Fruit fly (Drosophila melanogaster) whole organism, embryonic: ENCODE measurements around the gene Dyrk2.

ENCODE experiments used
- Aef1 ChIP-seq: fragments of 200-800 bp; sonication (Bioruptor generic); IDR thresholded peaks from 3 replicates; pipeline ENCODE4 v1.3.6; 2022; ENCODE audit warnings: missing biosample characterization, missing genetic modification characterization
- CG10274 ChIP-seq: fragments of 200-800 bp; sonication (Bioruptor generic); optimal IDR thresholded peaks from 3 replicates; lab custom pipeline; 2017; ENCODE audit warnings: missing biosample characterization, mild to moderate bottlenecking, missing genetic modification characterization
- CG11723 ChIP-seq: fragments of 200-800 bp; sonication (Bioruptor generic); optimal IDR thresholded peaks from 2 replicates; lab custom pipeline; 2017; ENCODE audit warnings: missing biosample characterization, mild to moderate bottlenecking, missing genetic modification characterization
- CG15601 ChIP-seq: fragments of 200-800 bp; sonication (Bioruptor generic); optimal IDR thresholded peaks from 3 replicates; lab custom pipeline; 2019; ENCODE audit warnings: missing biosample characterization, mild to moderate bottlenecking, missing genetic modification characterization, moderate library complexity
- CG1647 ChIP-seq: fragments of 200-800 bp; sonication (Bioruptor generic); optimal IDR thresholded peaks from 3 replicates; lab custom pipeline; 2016; ENCODE audit warnings: missing biosample characterization, missing genetic modification characterization
- CG16779 ChIP-seq: fragments of 200-800 bp; sonication (Bioruptor generic); IDR thresholded peaks from 2 replicates; pipeline ENCODE4 v1.3.6; 2022; ENCODE audit warnings: missing biosample characterization, missing genetic modification characterization
- CG17912 ChIP-seq: fragments of 200-800 bp; sonication (Bioruptor generic); optimal IDR thresholded peaks from 2 replicates; lab custom pipeline; 2018; ENCODE audit warnings: missing biosample characterization, mild to moderate bottlenecking, missing genetic modification characterization
- CG30403 ChIP-seq: fragments of 200-800 bp; sonication (Bioruptor generic); optimal IDR thresholded peaks from 3 replicates; lab custom pipeline; 2016; ENCODE audit warnings: missing biosample characterization, missing genetic modification characterization
- CG31441 ChIP-seq: fragments of 200-800 bp; sonication (Bioruptor generic); IDR thresholded peaks from 2 replicates; pipeline ENCODE4 v1.3.6; 2022; ENCODE audit warnings: missing biosample characterization, missing genetic modification characterization
- CG42726 ChIP-seq: fragments of 200-800 bp; sonication (Bioruptor generic); IDR thresholded peaks from 2 replicates; pipeline ENCODE4 v1.3.6; 2022; ENCODE audit warnings: missing biosample characterization, missing genetic modification characterization; ENCODE audit not compliant: partially characterized antibody
- CG7372 ChIP-seq: fragments of 200-800 bp; sonication (Bioruptor generic); IDR thresholded peaks from 2 replicates; pipeline ENCODE4 v1.3.6; 2022; ENCODE audit warnings: missing biosample characterization, missing genetic modification characterization
- CG7963 ChIP-seq: fragments of 200-800 bp; sonication (Bioruptor generic); IDR thresholded peaks from 3 replicates; pipeline ENCODE4 v1.3.6; 2022; ENCODE audit warnings: missing biosample characterization, missing genetic modification characterization; ENCODE audit not compliant: partially characterized antibody
- CG8359 ChIP-seq: fragments of 200-800 bp; sonication (Bioruptor generic); optimal IDR thresholded peaks from 2 replicates; lab custom pipeline; 2017; ENCODE audit warnings: missing biosample characterization, mild to moderate bottlenecking, missing genetic modification characterization, borderline replicate concordance
- CG9215 ChIP-seq: fragments of 200-800 bp; sonication (Bioruptor generic); IDR thresholded peaks from 2 replicates; pipeline ENCODE4 v1.3.6; 2022; ENCODE audit warnings: missing biosample characterization, missing genetic modification characterization
- CG9609 ChIP-seq: fragments of 200-800 bp; sonication (Bioruptor generic); optimal IDR thresholded peaks from 3 replicates; lab custom pipeline; 2016; ENCODE audit warnings: missing biosample characterization, missing genetic modification characterization
- Deaf1 ChIP-seq: fragments of 200-800 bp; optimal IDR thresholded peaks from 3 replicates; lab custom pipeline; 2019; ENCODE audit warnings: missing biosample characterization, mild to moderate bottlenecking, missing genetic modification characterization, moderate library complexity
- E2f2 ChIP-seq: fragments of 200-800 bp; sonication (Bioruptor generic); IDR thresholded peaks from 2 replicates; pipeline ENCODE4 v1.3.6; 2022; ENCODE audit warnings: missing biosample characterization, missing genetic modification characterization
- ERR ChIP-seq: fragments of 200-800 bp; sonication (Bioruptor generic); optimal IDR thresholded peaks from 2 replicates; lab custom pipeline; 2016; ENCODE audit warnings: missing biosample characterization, missing genetic modification characterization
- Eip74EF ChIP-seq, 2 experiments: fragments of 200-800 bp in 1 of 2; fragments of >200 bp in 1 of 2; sonication (Bioruptor generic) in 1 of 2; optimal IDR thresholded peaks; 2 replicates each; lab custom pipeline; 2017 to 2019; ENCODE audit warnings: missing biosample characterization in 2 of 2, missing genetic modification characterization in 2 of 2, mild to moderate bottlenecking in 1 of 2, moderate library complexity in 1 of 2
- HLH54F ChIP-seq: fragments of 200-800 bp; sonication (Bioruptor generic); optimal IDR thresholded peaks from 3 replicates; lab custom pipeline; 2016; ENCODE audit warnings: missing biosample characterization, missing genetic modification characterization
- MESR4 ChIP-seq: fragments of 200-800 bp; sonication (Bioruptor generic); optimal IDR thresholded peaks from 2 replicates; lab custom pipeline; 2018; ENCODE audit warnings: missing biosample characterization, mild to moderate bottlenecking, missing genetic modification characterization, moderate library complexity
- Nf-YA ChIP-seq: fragments of 200-800 bp; sonication (Bioruptor generic); IDR thresholded peaks from 2 replicates; pipeline ENCODE4 v1.3.6; 2022; ENCODE audit warnings: missing biosample characterization, missing genetic modification characterization
- Rfx ChIP-seq: fragments of 200-800 bp; sonication (Bioruptor generic); IDR thresholded peaks from 2 replicates; pipeline ENCODE4 v1.3.6; 2022; ENCODE audit warnings: missing biosample characterization, missing genetic modification characterization
- Scr ChIP-seq: fragments of 200-800 bp; sonication (Bioruptor generic); IDR thresholded peaks from 2 replicates; pipeline ENCODE4 v1.3.6; 2022; ENCODE audit warnings: missing biosample characterization, missing genetic modification characterization; ENCODE audit not compliant: partially characterized antibody
- Sox100B ChIP-seq: fragments of 200-800 bp; sonication (Bioruptor generic); optimal IDR thresholded peaks from 3 replicates; lab custom pipeline; 2018; ENCODE audit warnings: missing biosample characterization, mild to moderate bottlenecking, missing genetic modification characterization
- YL-1 ChIP-seq: fragments of 200-800 bp; sonication (Bioruptor generic); optimal IDR thresholded peaks from 3 replicates; lab custom pipeline; 2017; ENCODE audit warnings: missing biosample characterization, mild to moderate bottlenecking, missing genetic modification characterization
- abd-A ChIP-seq: fragments of 200-800 bp; sonication (Bioruptor generic); optimal IDR thresholded peaks from 3 replicates; lab custom pipeline; 2019; ENCODE audit warnings: missing biosample characterization, mild to moderate bottlenecking, missing genetic modification characterization, moderate library complexity
- amos ChIP-seq: fragments of 200-800 bp; sonication (Bioruptor generic); IDR thresholded peaks from 2 replicates; pipeline ENCODE4 v1.3.6; 2022; ENCODE audit warnings: missing biosample characterization, missing genetic modification characterization; ENCODE audit not compliant: partially characterized antibody
- ap ChIP-seq: fragments of 200-800 bp; sonication (Bioruptor generic); IDR thresholded peaks from 2 replicates; pipeline ENCODE4 v1.3.6; 2022; ENCODE audit warnings: missing biosample characterization, missing genetic modification characterization
- az2 ChIP-seq: fragments of 200-800 bp; sonication (Bioruptor generic); optimal IDR thresholded peaks from 3 replicates; lab custom pipeline; 2016; ENCODE audit warnings: missing biosample characterization, missing genetic modification characterization
- bsh ChIP-seq, 2 experiments: fragments of 200-800 bp; sonication (Bioruptor generic); optimal IDR thresholded peaks; 2 replicates each; lab custom pipeline; 2017 to 2018; ENCODE audit warnings: mild to moderate bottlenecking in 2 of 2, missing biosample characterization in 2 of 2, missing genetic modification characterization in 2 of 2, moderate library complexity in 1 of 2
- cas ChIP-seq: fragments of 200-800 bp; sonication (Bioruptor generic); IDR thresholded peaks from 2 replicates; pipeline ENCODE4 v1.3.6; 2022; ENCODE audit warnings: missing biosample characterization, missing genetic modification characterization
- dimm ChIP-seq: fragments of 200-800 bp; sonication (Bioruptor generic); IDR thresholded peaks from 2 replicates; pipeline ENCODE4 v1.3.6; 2022; ENCODE audit warnings: missing biosample characterization, missing genetic modification characterization
- dysf ChIP-seq: fragments of 200-800 bp; sonication (Bioruptor generic); IDR thresholded peaks from 3 replicates; pipeline ENCODE4 v1.3.6; 2022; ENCODE audit warnings: missing biosample characterization, missing genetic modification characterization
- en ChIP-seq: fragments of 200-800 bp; sonication (Bioruptor generic); optimal IDR thresholded peaks from 2 replicates; lab custom pipeline; 2016; ENCODE audit warnings: missing biosample characterization, missing genetic modification characterization
- esg ChIP-seq: fragments of 200-800 bp; sonication (Bioruptor generic); conservative IDR thresholded peaks from 2 replicates; pipeline ENCODE4 v1.3.6; 2022; ENCODE audit warnings: missing biosample characterization, missing genetic modification characterization
- exex ChIP-seq: fragments of 200-800 bp; sonication (Bioruptor generic); optimal IDR thresholded peaks from 4 replicates; lab custom pipeline; 2018; ENCODE audit warnings: missing biosample characterization, mild to moderate bottlenecking, missing genetic modification characterization, moderate library complexity
- eyg ChIP-seq: fragments of 200-800 bp; sonication (Bioruptor generic); optimal IDR thresholded peaks from 3 replicates; lab custom pipeline; 2016; ENCODE audit warnings: missing biosample characterization, missing genetic modification characterization
- fd64A ChIP-seq: fragments of 200-800 bp; sonication (Bioruptor generic); optimal IDR thresholded peaks from 3 replicates; lab custom pipeline; 2018; ENCODE audit warnings: missing biosample characterization, mild to moderate bottlenecking, missing genetic modification characterization
- gcm2 ChIP-seq: fragments of 200-800 bp; sonication (Bioruptor generic); optimal IDR thresholded peaks from 2 replicates; lab custom pipeline; 2016; ENCODE audit warnings: missing biosample characterization, missing genetic modification characterization
- inv ChIP-seq: fragments of 200-800 bp; sonication (Bioruptor generic); IDR thresholded peaks from 2 replicates; pipeline ENCODE4 v1.3.6; 2022; ENCODE audit warnings: missing biosample characterization, missing genetic modification characterization; ENCODE audit not compliant: partially characterized antibody
- jigr1 ChIP-seq: fragments of 200-800 bp; sonication (Bioruptor generic); IDR thresholded peaks from 3 replicates; pipeline ENCODE4 v1.3.6; 2022; ENCODE audit warnings: missing biosample characterization, missing genetic modification characterization
- knrl ChIP-seq: fragments of 200-800 bp; sonication (Bioruptor generic); IDR thresholded peaks from 3 replicates; pipeline ENCODE4 v1.3.6; 2022; ENCODE audit warnings: missing biosample characterization, missing genetic modification characterization; ENCODE audit not compliant: partially characterized antibody
- pfk ChIP-seq: fragments of 200-800 bp; sonication (Bioruptor generic); optimal IDR thresholded peaks from 2 replicates; lab custom pipeline; 2018; ENCODE audit warnings: missing biosample characterization, mild to moderate bottlenecking, missing genetic modification characterization, moderate library complexity
- phol ChIP-seq: fragments of 200-800 bp; sonication (Bioruptor generic); optimal IDR thresholded peaks from 3 replicates; lab custom pipeline; 2018; ENCODE audit warnings: missing biosample characterization, mild to moderate bottlenecking, missing genetic modification characterization, moderate library complexity
- repo ChIP-seq: fragments of 200-800 bp; sonication (Bioruptor generic); optimal IDR thresholded peaks from 2 replicates; lab custom pipeline; 2016; ENCODE audit warnings: missing biosample characterization, missing genetic modification characterization
- run ChIP-seq: fragments of 200-800 bp; sonication (Bioruptor generic); optimal IDR thresholded peaks from 3 replicates; lab custom pipeline; 2018; ENCODE audit warnings: missing biosample characterization, mild to moderate bottlenecking, missing genetic modification characterization
- stc ChIP-seq: fragments of 200-800 bp; sonication (Bioruptor generic); IDR thresholded peaks from 2 replicates; pipeline ENCODE4 v1.3.6; 2022; ENCODE audit warnings: missing biosample characterization, missing genetic modification characterization
- stwl ChIP-seq: fragments of 200-800 bp; sonication (Bioruptor generic); optimal IDR thresholded peaks from 3 replicates; lab custom pipeline; 2018; ENCODE audit warnings: missing biosample characterization, mild to moderate bottlenecking, missing genetic modification characterization, moderate library complexity
- toy ChIP-seq: fragments of 200-800 bp; sonication (Bioruptor generic); IDR thresholded peaks from 2 replicates; pipeline ENCODE4 v1.3.6; 2022; ENCODE audit warnings: missing biosample characterization, missing genetic modification characterization
- unc-4 ChIP-seq: fragments of 200-800 bp; sonication (Bioruptor generic); IDR thresholded peaks from 2 replicates; pipeline ENCODE4 v1.3.6; 2022; ENCODE audit warnings: missing biosample characterization, missing genetic modification characterization; ENCODE audit not compliant: partially characterized antibody

Gene Dyrk2

DNA sequence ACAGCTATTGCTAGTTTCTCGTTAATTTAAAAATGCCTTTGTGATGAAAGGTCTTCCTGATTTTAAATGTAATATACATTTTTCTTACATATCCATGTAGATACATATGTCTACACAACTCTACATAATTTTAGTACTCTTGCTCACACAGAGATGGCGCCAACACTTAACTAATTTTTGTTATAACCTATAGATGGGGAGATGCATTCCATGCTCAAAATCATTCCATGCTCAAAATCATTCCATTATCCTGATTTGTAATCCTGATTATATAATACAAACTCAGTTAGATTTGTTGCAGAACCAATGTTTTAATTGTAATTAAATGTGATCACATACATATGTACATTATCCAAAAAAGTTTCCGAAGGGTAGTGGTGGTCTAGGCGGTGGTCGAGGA is 73.0 kb downstream of the Dyrk2 start (continued):
- TF ChIP-seq Scr (GFP tag; lab: Robert Waterston, UW) (no peak), jigr1 (GFP tag; lab: Robert Waterston, UW) (no peak), Aef1 (GFP tag; lab: Robert Waterston, UW) (no peak), az2 (GFP tag; lab: Kevin White, UChicago) (peak; percentile 2), cas (GFP tag; lab: Robert Waterston, UW) (no peak), toy (GFP tag; lab: Robert Waterston, UW) (no peak), gcm2 (GFP tag; lab: Kevin White, UChicago) (no peak), knrl (peak; percentile 56; the same call in 2 of the 3 replicates), CG9215 (GFP tag; lab: Robert Waterston, UW) (no peak), CG17912 (no peak), stwl (tag; lab: Kevin White, UChicago) (peak; percentile 89), dysf (GFP tag; lab: Robert Waterston, UW) (peak; percentile 36; the same call in 1 of the 3 replicates), esg (GFP tag; lab: Robert Waterston, UW) (no peak), phol (tag; lab: Kevin White, UChicago) (no peak), CG16779 (GFP tag; lab: Robert Waterston, UW) (no peak), HLH54F (no peak), CG42726 (peak; percentile 79), abd-A (tag; lab: Kevin White, UChicago) (no peak), exex (tag; lab: Kevin White, UChicago) (no peak), CG9609 (GFP tag; lab: Kevin White, UChicago) (peak; percentile 5), YL-1 (GFP tag; lab: Kevin White, UChicago) (no peak), dimm (GFP tag; lab: Robert Waterston, UW) (no peak), fd64A (GFP tag; lab: Kevin White, UChicago) (no peak), MESR4 (GFP tag; lab: Kevin White, UChicago) (no peak), stc (GFP tag; lab: Robert Waterston, UW) (no peak), ap (no peak), CG10274 (GFP tag; lab: Kevin White, UChicago) (no peak), CG11723 (no peak), Rfx (GFP tag; lab: Robert Waterston, UW) (peak; percentile 26; the same call in 1 of the 2 replicates), E2f2 (GFP tag; lab: Robert Waterston, UW) (0 out of 2 replicates have a peak, but pooled peaks have one; percentile 7), run (tag; lab: Kevin White, UChicago) (no peak), repo (GFP tag; lab: Kevin White, UChicago) (no peak), en (peak; percentile 9), bsh (GFP tag; optimal IDR thresholded peaks at IDR 0.05; lab: Kevin White, UChicago) (no peak), Eip74EF (GFP tag; optimal IDR thresholded peaks at IDR 0.05; lab: Kevin White, UChicago) (no peak), unc-4 (no peak), Deaf1 (tag; lab: Kevin White, UChicago) (no peak), ERR (no peak), eyg (GFP tag; lab: Kevin White, UChicago) (no peak), CG1647 (no peak), CG30403 (GFP tag; lab: Kevin White, UChicago) (no peak), amos (peak; percentile 68), Sox100B (GFP tag; lab: Kevin White, UChicago) (no peak), CG15601 (tag; lab: Kevin White, UChicago) (no peak), Nf-YA (GFP tag; lab: Robert Waterston, UW) (no peak), CG7963 (no peak), CG8359 (GFP tag; lab: Kevin White, UChicago) (no peak), CG7372 (no peak), CG31441 (GFP tag; lab: Robert Waterston, UW) (no peak), inv (no peak), pfk (GFP tag; lab: Kevin White, UChicago) (no peak)
